Worm (Caenorhabditis elegans): ENCODE results near the gene cbp-1.

Gene cbp-1

DNA sequence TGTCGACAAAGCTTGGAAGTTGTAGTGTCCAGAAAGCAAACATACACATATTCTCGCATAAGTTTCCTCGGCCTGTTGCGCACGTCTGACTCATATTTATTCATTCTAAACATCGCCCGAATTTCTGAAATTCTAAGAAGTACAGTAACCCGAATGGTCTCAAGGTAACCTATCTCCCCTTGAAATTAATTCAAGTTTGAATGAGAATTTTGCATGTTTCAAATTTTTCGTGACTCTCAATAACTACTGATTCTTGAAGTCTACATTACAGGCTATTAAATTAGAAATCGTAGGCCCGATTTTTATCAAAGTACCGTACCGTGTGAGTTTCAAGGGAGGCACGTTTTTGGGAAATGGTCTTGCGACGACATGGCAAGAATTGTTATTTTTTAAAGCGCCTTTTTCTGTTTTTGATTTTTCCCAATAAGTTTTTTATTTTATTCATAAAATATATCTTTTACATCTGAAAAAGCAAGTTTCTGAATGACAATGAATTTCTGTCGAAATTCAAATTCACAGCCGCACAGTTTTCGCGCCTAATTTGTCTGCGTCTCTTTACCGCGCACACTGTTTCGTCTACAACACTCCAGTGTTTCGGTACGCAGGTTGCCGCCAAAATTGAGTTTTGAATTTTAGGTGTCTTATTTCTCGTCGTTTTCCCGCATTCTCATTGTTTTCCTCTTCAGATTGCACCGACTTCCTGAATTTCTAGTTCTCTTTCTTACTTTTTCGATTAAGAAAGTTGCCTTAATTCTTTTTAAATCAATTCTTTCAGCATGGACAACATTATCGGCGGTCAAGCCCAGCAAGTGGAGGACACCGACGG, 27.5 kb downstream of the cbp-1 start, which contains the start of the genes R10E11.9 and mcm-6:
TSS of gene R10E11.9 (minus strand) at position 51 of the 826 bp plus-strand sequence.
TSS of gene mcm-6 (plus strand) at position 776 of the 826 bp plus-strand sequence.
- TF ChIP-seq dao-5 (tag; optimal IDR thresholded peaks at IDR 0.05): no peak
- no peak for TF ChIP-seq W03F9.2 (tag; optimal IDR thresholded peaks at IDR 0.05)
- no peak for TF ChIP-seq him-1 (tag; optimal IDR thresholded peaks at IDR 0.05)

ce11 chrIII:9796448-9796847, 30.1 kb downstream of the cbp-1 start, which contains the start of gene srxa-10:
Gene srxa-10 (minus strand): TSS chrIII:9796548.
- TF ChIP-seq him-1 (tag; optimal IDR thresholded peaks at IDR 0.05): no peak
- no peak for TF ChIP-seq dao-5 (tag; optimal IDR thresholded peaks at IDR 0.05)
- no peak for TF ChIP-seq W03F9.2 (tag; optimal IDR thresholded peaks at IDR 0.05)

DNA sequence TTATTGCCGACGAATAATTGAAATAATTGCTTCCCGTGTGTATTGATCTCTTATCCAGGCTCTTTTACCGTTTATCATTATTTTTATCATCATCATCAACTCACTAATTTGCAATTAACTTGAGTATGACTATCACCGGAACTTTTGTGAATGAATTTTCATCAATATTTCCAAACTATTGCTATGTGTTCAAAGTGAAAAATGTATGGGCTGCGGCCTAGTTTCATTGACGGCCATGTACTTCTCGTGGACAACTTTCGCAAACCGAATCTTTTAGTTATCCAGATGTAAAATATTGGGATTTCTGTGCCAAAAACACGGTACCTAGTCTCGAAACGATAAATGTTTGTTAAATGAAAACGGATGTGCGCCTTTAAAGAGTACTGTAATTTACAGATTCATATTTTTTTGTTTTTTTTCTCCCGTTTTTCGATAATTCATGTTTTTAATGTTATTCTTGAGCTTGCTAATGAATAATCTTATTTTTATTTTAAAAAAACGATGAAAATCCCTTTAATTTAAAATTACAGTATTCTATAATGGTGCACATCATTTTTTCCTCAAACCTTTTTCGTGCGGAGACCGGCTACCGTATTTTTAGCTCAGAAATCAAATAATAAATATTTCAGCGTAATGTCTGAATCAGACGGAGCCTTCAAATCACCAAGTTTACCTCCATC, 32.3 kb downstream of the cbp-1 start, which contains the start of gene ZK632.2:
TSS of gene ZK632.2 (plus strand) at position 630 of the 680 bp plus-strand sequence.
- TF ChIP-seq W03F9.2 (tag; optimal IDR thresholded peaks at IDR 0.05) (no peak), him-1 (tag; optimal IDR thresholded peaks at IDR 0.05) (no peak), dao-5 (tag; optimal IDR thresholded peaks at IDR 0.05) (no peak)

ce11 chrIII:9802045-9802444, 35.7 kb downstream of the cbp-1 start:
- TF ChIP-seq W03F9.2 (tag; optimal IDR thresholded peaks at IDR 0.05): no peak
- no peak for TF ChIP-seq him-1 (tag; optimal IDR thresholded peaks at IDR 0.05)

- TF ChIP-seq him-1 (tag; optimal IDR thresholded peaks at IDR 0.05) (no peak), dao-5 (tag; optimal IDR thresholded peaks at IDR 0.05) (no peak), W03F9.2 (tag; optimal IDR thresholded peaks at IDR 0.05) (no peak)
Measured at ce11 chrIII:9804997-9805610, 38.8 kb downstream of the cbp-1 start, which contains the start of gene riok-3. Gene riok-3 (minus strand): TSS chrIII:9805011.

ce11 chrIII:9806968-9807559, 40.8 kb downstream of the cbp-1 start, which contains the start of gene ZK632.4:
Gene ZK632.4 (minus strand): TSS chrIII:9807454.
- TF ChIP-seq dao-5 (tag; optimal IDR thresholded peaks at IDR 0.05): no peak
- TF ChIP-seq him-1 (tag; optimal IDR thresholded peaks at IDR 0.05): no peak
- no peak for TF ChIP-seq W03F9.2 (tag; optimal IDR thresholded peaks at IDR 0.05)

- TF ChIP-seq him-1 (tag; optimal IDR thresholded peaks at IDR 0.05): no peak
Measured at ce11 chrIII:9807560-9808046, 41.3 kb downstream of the cbp-1 start.

DNA sequence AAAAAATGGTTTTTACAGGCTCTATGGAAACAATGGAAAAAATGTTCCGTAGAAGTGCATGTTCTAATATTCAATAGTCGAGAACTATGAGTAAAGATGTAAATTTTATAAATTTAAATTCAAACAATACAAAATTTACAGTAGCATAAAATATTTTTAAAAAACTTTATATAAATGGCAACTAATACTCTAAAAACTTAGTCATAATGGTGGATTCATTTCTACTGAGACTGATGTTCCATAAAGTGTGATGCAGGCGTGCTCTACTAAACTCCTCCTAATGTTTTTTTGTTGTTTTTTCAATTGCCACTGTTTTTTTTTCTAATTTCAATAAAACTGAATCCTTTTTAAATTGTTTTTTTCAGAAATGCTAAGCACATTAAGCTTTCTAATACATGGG, 41.9 kb downstream of the cbp-1 start, which contains the start of gene gtap-2:
TSS of gene gtap-2 (plus strand) at position 366 of the 400 bp plus-strand sequence.
- peak; percentile 56 for TF ChIP-seq W03F9.2 (tag; optimal IDR thresholded peaks at IDR 0.05)
- TF ChIP-seq dao-5 (tag; optimal IDR thresholded peaks at IDR 0.05): no peak

ce11 chrIII:9813146-9813545, 46.8 kb downstream of the cbp-1 start, which contains the start of gene ZK632.14:
Gene ZK632.14 (plus strand): TSS chrIII:9813446.
- TF ChIP-seq W03F9.2 (tag; optimal IDR thresholded peaks at IDR 0.05): no peak
- TF ChIP-seq dao-5 (tag; optimal IDR thresholded peaks at IDR 0.05): no peak
- TF ChIP-seq him-1 (tag; optimal IDR thresholded peaks at IDR 0.05): no peak

- TF ChIP-seq W03F9.2 (tag; optimal IDR thresholded peaks at IDR 0.05) (no peak), dao-5 (tag; optimal IDR thresholded peaks at IDR 0.05) (no peak), him-1 (tag; optimal IDR thresholded peaks at IDR 0.05) (no peak)
Measured at ce11 chrIII:9817087-9817612, 50.8 kb downstream of the cbp-1 start, which contains the start of gene cnx-1. Gene cnx-1 (minus strand): TSS chrIII:9817137.

- no peak for TF ChIP-seq dao-5 (tag; optimal IDR thresholded peaks at IDR 0.05)
- TF ChIP-seq W03F9.2 (tag; optimal IDR thresholded peaks at IDR 0.05): peak; percentile 61
Measured at ce11 chrIII:9817894-9818293, 51.6 kb downstream of the cbp-1 start.

ce11 chrIII:9818763-9819162, 52.5 kb downstream of the cbp-1 start, which contains the start of gene panl-3:
Gene panl-3 (plus strand): TSS chrIII:9819056.
- TF ChIP-seq W03F9.2 (tag; optimal IDR thresholded peaks at IDR 0.05) (no peak), dao-5 (tag; optimal IDR thresholded peaks at IDR 0.05) (no peak)

- no peak for TF ChIP-seq W03F9.2 (tag; optimal IDR thresholded peaks at IDR 0.05)
- no peak for TF ChIP-seq him-1 (tag; optimal IDR thresholded peaks at IDR 0.05)
- TF ChIP-seq dao-5 (tag; optimal IDR thresholded peaks at IDR 0.05): no peak
Measured at ce11 chrIII:9822942-9823341, 56.6 kb downstream of the cbp-1 start, which contains the start of gene arl-5. Gene arl-5 (plus strand): TSS chrIII:9823242.

Measured in whole organism, L4/young adult.